Fruit fly (Drosophila melanogaster): ENCODE results near the gene CG1792.

CG1792 gene

dm6 chr3R:31606242-31607143 lies 9.6 kb upstream of the CG1792 start (continued):
- no peak for TF ChIP-seq zen (tag; optimal IDR thresholded peaks at IDR 0.05)
- peak; percentile 57 for TF ChIP-seq ac (GFP tag; optimal IDR thresholded peaks at IDR 0.05)
- TF ChIP-seq HLHmδ (GFP tag; optimal IDR thresholded peaks at IDR 0.05) = peak; percentile 10
- no peak for TF ChIP-seq pum (GFP tag; optimal IDR thresholded peaks at IDR 0.05)
- no peak for TF ChIP-seq CG7745 (tag; optimal IDR thresholded peaks at IDR 0.05)
- TF ChIP-seq nerfin-1 (tag; optimal IDR thresholded peaks at IDR 0.05) = peak; percentile 91
- no peak for TF ChIP-seq CG17912 (GFP tag; optimal IDR thresholded peaks at IDR 0.05)
- TF ChIP-seq gcm (GFP tag; optimal IDR thresholded peaks at IDR 0.05) = no peak
- TF ChIP-seq crc (GFP tag; optimal IDR thresholded peaks at IDR 0.05) = no peak
- no peak for TF ChIP-seq CG12659 (GFP tag; optimal IDR thresholded peaks at IDR 0.05)
- TF ChIP-seq CG7963 (GFP tag; IDR thresholded peaks at IDR 0.05; ENCODE audit: partially characterized antibody) = no peak
- no peak for TF ChIP-seq stwl (tag; optimal IDR thresholded peaks at IDR 0.05)
- TF ChIP-seq zen2 (GFP tag; IDR thresholded peaks at IDR 0.05; ENCODE audit: partially characterized antibody) = no peak
- no peak for TF ChIP-seq CG17361 (GFP tag; IDR thresholded peaks at IDR 0.05)
- TF ChIP-seq sqz (GFP tag; optimal IDR thresholded peaks at IDR 0.05) = peak; percentile 26
- no peak for TF ChIP-seq CG30403 (GFP tag; optimal IDR thresholded peaks at IDR 0.05)
- peak; percentile 5 for TF ChIP-seq sd (tag; optimal IDR thresholded peaks at IDR 0.05)
- TF ChIP-seq CG16815 (GFP tag; optimal IDR thresholded peaks at IDR 0.05) = no peak
- peak; percentile 93 for TF ChIP-seq pros (GFP tag; optimal IDR thresholded peaks at IDR 0.05)
- TF ChIP-seq CG15514 (GFP tag; optimal IDR thresholded peaks at IDR 0.05) = no peak
- TF ChIP-seq pfk (GFP tag; optimal IDR thresholded peaks at IDR 0.05) = peak; percentile 30
- TF ChIP-seq CG7928 (GFP tag; optimal IDR thresholded peaks at IDR 0.05) = no peak
- peak; percentile 44; the same call in 1 of the 2 replicates for TF ChIP-seq seq (GFP tag; IDR thresholded peaks at IDR 0.05)
- TF ChIP-seq grn (GFP tag; optimal IDR thresholded peaks at IDR 0.05) = no peak
- TF ChIP-seq amos (GFP tag; IDR thresholded peaks at IDR 0.05; ENCODE audit: partially characterized antibody) = no peak
- TF ChIP-seq lov (optimal IDR thresholded peaks at IDR 0.05) = no peak
- TF ChIP-seq lov (GFP tag; IDR thresholded peaks at IDR 0.05) = no peak
- peak; percentile 8 for TF ChIP-seq gfzf (GFP tag; optimal IDR thresholded peaks at IDR 0.05)
- TF ChIP-seq ERR (GFP tag; optimal IDR thresholded peaks at IDR 0.05) = no peak
- no peak for TF ChIP-seq dm (GFP tag; optimal IDR thresholded peaks at IDR 0.05)
- TF ChIP-seq CG4854 (GFP tag; optimal IDR thresholded peaks at IDR 0.05) = no peak
- TF ChIP-seq BEAF-32 (GFP tag; optimal IDR thresholded peaks at IDR 0.05) = no peak
- TF ChIP-seq fd64A (GFP tag; optimal IDR thresholded peaks at IDR 0.05) = no peak
- TF ChIP-seq CG8478 (optimal IDR thresholded peaks at IDR 0.05) = no peak
- TF ChIP-seq MBD-R2 (GFP tag; IDR thresholded peaks at IDR 0.05) = no peak
- TF ChIP-seq CG32532 (GFP tag; IDR thresholded peaks at IDR 0.05) = no peak
- TF ChIP-seq CG12071 (GFP tag; optimal IDR thresholded peaks at IDR 0.05) = no peak
- no peak for TF ChIP-seq Hsf (GFP tag; optimal IDR thresholded peaks at IDR 0.05)
- TF ChIP-seq CG12236 (GFP tag; optimal IDR thresholded peaks at IDR 0.05) = no peak
- no peak for TF ChIP-seq GATAe (GFP tag; conservative IDR thresholded peaks at IDR 0.05)
- no peak for TF ChIP-seq crp (GFP tag; optimal IDR thresholded peaks at IDR 0.05)
- TF ChIP-seq CG8924 (tag; optimal IDR thresholded peaks at IDR 0.05) = no peak
- TF ChIP-seq CG2678 (tag; optimal IDR thresholded peaks at IDR 0.05) = no peak
- TF ChIP-seq Blimp-1 (GFP tag; optimal IDR thresholded peaks at IDR 0.05) = no peak
- no peak for TF ChIP-seq CG2129 (GFP tag; IDR thresholded peaks at IDR 0.05; ENCODE audit: partially characterized antibody)
- peak; percentile 13 for TF ChIP-seq D19A (tag; optimal IDR thresholded peaks at IDR 0.05)
- TF ChIP-seq phol (tag; optimal IDR thresholded peaks at IDR 0.05) = no peak
- no peak for TF ChIP-seq odd (GFP tag; optimal IDR thresholded peaks at IDR 0.05)

Measured in whole organism, embryonic.